Worm (Caenorhabditis elegans) whole organism, young adult: Measurements from ENCODE around the gene idpp-2.

Source experiments
- C06A6.2 ChIP-seq: fragments of 200-800 bp; sonication (Bioruptor generic); conservative IDR thresholded peaks from 2 replicates; pipeline ENCODE4 v1.3.6; 2022; ENCODE audit warnings: missing genetic modification characterization, missing compliant biosample characterization
- F33H1.4 ChIP-seq: fragments of 200-800 bp; sonication (Bioruptor generic); IDR thresholded peaks from 2 replicates; pipeline ENCODE4 v1.3.6; 2022; ENCODE audit warnings: missing genetic modification reagents, missing genetic modification characterization, missing compliant biosample characterization
- lag-1 ChIP-seq: fragments of 200-800 bp; sonication (Bioruptor generic); IDR thresholded peaks from 2 replicates; pipeline ENCODE4 v1.3.6; 2022; ENCODE audit warnings: missing genetic modification reagents, missing genetic modification characterization, missing compliant biosample characterization
- madf-6 ChIP-seq: fragments of 200-800 bp; sonication (Bioruptor generic); IDR thresholded peaks from 2 replicates; pipeline ENCODE4 v1.3.6; 2022; ENCODE audit warnings: missing genetic modification reagents, missing genetic modification characterization, missing compliant biosample characterization
- rpc-1 ChIP-seq, 2 experiments: fragments of 150-350 bp in 1 of 2; sonication (generic microtip) in 1 of 2; optimal IDR thresholded peaks; 2 replicates each; lab custom pipeline; 2014 to 2018; ENCODE audit warnings: missing biosample characterization in 1 of 2, missing genetic modification characterization in 1 of 2, missing genetic modification reagents in 1 of 2, missing genotype in 1 of 2

- no peak for TF ChIP-seq C06A6.2 (GFP tag; lab: Robert Waterston, UW)
- TF ChIP-seq rpc-1 (optimal IDR thresholded peaks at IDR 0.05; lab: Kevin White, UChicago), result no peak
- no peak for TF ChIP-seq rpc-1 (tag; optimal IDR thresholded peaks at IDR 0.05; lab: Kevin White, UChicago)
- no peak for TF ChIP-seq lag-1 (GFP tag; lab: Robert Waterston, UW)
- TF ChIP-seq madf-6 (GFP tag; lab: Robert Waterston, UW), result no peak
- no peak for TF ChIP-seq F33H1.4 (GFP tag; lab: Robert Waterston, UW)
These were observed 54.5 kb downstream of the idpp-2 start, which contains the start of gene srt-52 for ce11 chrV:55946-56345.
